Worm (Caenorhabditis elegans): ENCODE results near the gene snt-2.

The snt-2 gene

DNA sequence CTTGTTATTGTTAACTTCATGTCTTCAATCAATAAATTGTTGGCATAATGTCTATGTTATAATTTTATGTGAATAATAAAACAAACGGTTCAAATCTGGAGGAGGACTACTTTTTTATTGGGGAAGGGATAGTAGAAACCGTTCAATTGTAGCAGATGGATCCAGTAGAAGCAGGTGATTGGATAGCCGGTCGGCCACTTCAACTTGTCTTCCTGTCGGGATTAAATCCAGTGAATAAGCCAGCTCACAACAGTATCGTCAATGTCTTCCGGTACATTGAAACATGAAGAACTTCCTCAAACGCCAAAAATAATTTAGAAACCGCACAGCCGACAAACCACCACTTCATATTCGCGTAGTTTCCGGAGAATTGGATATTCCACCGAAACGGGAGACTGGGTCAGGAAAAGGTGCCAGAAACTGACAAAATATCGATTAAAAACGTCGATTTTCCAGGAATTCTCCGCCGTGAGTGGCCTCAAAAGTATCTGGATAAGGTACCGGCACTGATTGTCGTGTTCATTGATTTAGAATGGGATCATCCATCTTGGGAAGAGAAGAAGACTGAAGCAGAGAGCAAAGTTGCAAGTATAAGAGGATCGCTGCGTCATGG is 1.6 kb upstream of the snt-2 start, which contains the start of gene trpp-11:
trpp-11 (plus strand) TSS at position 153 of the 613 bp plus-strand sequence.
- no peak for TF ChIP-seq tbx-2 (tag; optimal IDR thresholded peaks at IDR 0.05)
- no peak for TF ChIP-seq aly-2 (tag; optimal IDR thresholded peaks at IDR 0.05)
- TF ChIP-seq nhr-237 (tag; optimal IDR thresholded peaks at IDR 0.05): no peak
- no peak for TF ChIP-seq snpc-4 (tag; optimal IDR thresholded peaks at IDR 0.05)
- TF ChIP-seq elt-2 (tag; optimal IDR thresholded peaks at IDR 0.05): no peak
- no peak for TF ChIP-seq nhr-43 (tag; optimal IDR thresholded peaks at IDR 0.05; ENCODE audit: poor library complexity, severe bottlenecking)
- no peak for TF ChIP-seq pha-4 (tag; optimal IDR thresholded peaks at IDR 0.05)
- TF ChIP-seq nhr-76 (tag; optimal IDR thresholded peaks at IDR 0.05): no peak
- no peak for TF ChIP-seq nhr-11 (tag; optimal IDR thresholded peaks at IDR 0.05)
- TF ChIP-seq nhr-28 (tag; optimal IDR thresholded peaks at IDR 0.05): no peak
- no peak for TF ChIP-seq skn-1 (tag; optimal IDR thresholded peaks at IDR 0.05)
- no peak for TF ChIP-seq nhr-67 (tag; optimal IDR thresholded peaks at IDR 0.05)
- TF ChIP-seq mdl-1 (tag; optimal IDR thresholded peaks at IDR 0.05): no peak
- TF ChIP-seq ztf-11 (tag; optimal IDR thresholded peaks at IDR 0.05): no peak
- TF ChIP-seq mml-1 (tag; optimal IDR thresholded peaks at IDR 0.05): no peak
- TF ChIP-seq unc-39 (tag; optimal IDR thresholded peaks at IDR 0.05): no peak
- no peak for TF ChIP-seq nhr-25 (tag; optimal IDR thresholded peaks at IDR 0.05)
- no peak for TF ChIP-seq nhr-77 (tag; optimal IDR thresholded peaks at IDR 0.05)
- TF ChIP-seq lsy-12 (tag; optimal IDR thresholded peaks at IDR 0.05): no peak

DNA sequence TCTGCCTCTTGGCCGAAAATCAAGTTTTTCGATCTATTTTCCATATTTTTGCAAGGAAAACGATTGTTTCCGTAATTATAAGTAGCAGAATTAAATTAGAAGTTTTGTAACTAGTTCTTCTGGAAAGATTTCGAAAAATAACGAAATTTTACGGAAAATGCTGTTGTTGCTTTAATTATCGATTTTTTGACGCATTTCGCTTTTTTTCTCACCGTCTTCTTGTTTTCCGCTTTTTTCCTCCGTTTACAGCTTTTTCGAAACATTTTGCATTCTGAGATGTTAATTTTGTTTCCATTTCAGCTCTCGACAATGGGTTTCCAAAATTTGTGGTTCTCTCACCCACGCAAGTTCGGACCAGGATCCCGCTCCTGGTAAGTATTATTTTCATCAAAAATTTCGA is 467 bp upstream of the snt-2 start, which contains the start of gene rps-29:
rps-29 (plus strand) TSS at position 301 of the 400 bp plus-strand sequence.
- TF ChIP-seq nhr-28 (tag; optimal IDR thresholded peaks at IDR 0.05): no peak
- no peak for TF ChIP-seq ama-1 (optimal IDR thresholded peaks at IDR 0.05)
- peak; percentile 17 for TF ChIP-seq ceh-28 (tag; optimal IDR thresholded peaks at IDR 0.05)
- TF ChIP-seq snpc-4 (tag; optimal IDR thresholded peaks at IDR 0.05): no peak
- no peak for TF ChIP-seq hmg-11 (tag; optimal IDR thresholded peaks at IDR 0.05)

DNA sequence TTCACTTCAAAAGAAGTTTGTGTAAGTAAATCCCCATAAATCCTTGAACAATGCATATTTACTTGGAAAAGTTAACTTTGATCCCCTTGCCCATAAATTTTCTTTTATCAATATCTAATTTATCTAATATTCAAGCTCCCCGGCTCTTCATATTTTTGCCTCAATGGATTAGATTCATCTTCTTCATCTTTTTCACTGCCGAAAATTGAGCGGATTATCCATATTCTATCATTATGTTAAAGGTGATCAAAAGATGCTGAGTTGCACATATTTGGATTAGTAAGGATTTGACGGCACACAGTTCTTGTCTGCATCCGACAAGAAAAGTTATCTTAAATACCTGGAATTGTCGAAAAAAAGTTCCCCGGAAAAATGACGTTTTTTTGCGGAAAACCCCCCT is 2.9 kb downstream of the snt-2 start:
- TF ChIP-seq elt-2 (tag; optimal IDR thresholded peaks at IDR 0.05): no peak
- no peak for TF ChIP-seq elt-1 (tag; optimal IDR thresholded peaks at IDR 0.05)
- no peak for TF ChIP-seq nhr-77 (tag; optimal IDR thresholded peaks at IDR 0.05)
- no peak for TF ChIP-seq ztf-4 (tag; optimal IDR thresholded peaks at IDR 0.05)
- no peak for TF ChIP-seq nhr-237 (tag; optimal IDR thresholded peaks at IDR 0.05)
- TF ChIP-seq lsy-12 (tag; optimal IDR thresholded peaks at IDR 0.05): no peak
- TF ChIP-seq nhr-25 (tag; optimal IDR thresholded peaks at IDR 0.05): no peak
- TF ChIP-seq lin-15B (tag; optimal IDR thresholded peaks at IDR 0.05): no peak
- no peak for TF ChIP-seq nhr-23 (tag; optimal IDR thresholded peaks at IDR 0.05)
- no peak for TF ChIP-seq unc-62 (GFP tag; optimal IDR thresholded peaks at IDR 0.05)
- no peak for TF ChIP-seq mml-1 (tag; optimal IDR thresholded peaks at IDR 0.05)
- TF ChIP-seq unc-39 (tag; optimal IDR thresholded peaks at IDR 0.05): no peak
- TF ChIP-seq pqm-1 (tag; optimal IDR thresholded peaks at IDR 0.05): no peak
- no peak for TF ChIP-seq egl-5 (tag; optimal IDR thresholded peaks at IDR 0.05)
- TF ChIP-seq ceh-16 (tag; optimal IDR thresholded peaks at IDR 0.05): no peak
- TF ChIP-seq nhr-28 (tag; optimal IDR thresholded peaks at IDR 0.05): no peak
- no peak for TF ChIP-seq egl-27 (tag; optimal IDR thresholded peaks at IDR 0.05)
- TF ChIP-seq zag-1 (tag; optimal IDR thresholded peaks at IDR 0.05): no peak
- TF ChIP-seq lin-39 (tag; optimal IDR thresholded peaks at IDR 0.05): no peak

DNA sequence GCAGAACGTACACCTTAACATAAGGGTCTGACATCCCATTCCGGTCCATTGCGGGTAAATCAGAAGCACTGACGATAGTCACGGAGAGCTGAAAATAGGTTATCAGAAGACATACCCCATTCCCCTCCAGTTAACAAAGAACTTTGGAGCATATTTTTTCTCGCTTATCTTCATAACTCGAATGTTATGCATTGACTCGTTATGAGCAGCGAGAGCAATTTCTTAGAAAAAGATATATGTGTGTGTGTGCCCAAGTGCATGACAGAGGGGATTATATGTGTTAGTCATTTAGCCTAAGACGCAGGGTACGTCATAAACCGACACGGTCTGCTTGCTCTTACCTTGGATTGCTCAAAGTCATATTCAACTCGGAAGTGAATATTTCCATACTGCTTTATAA is 3.9 kb downstream of the snt-2 start:
- no peak for TF ChIP-seq pha-4 (tag; optimal IDR thresholded peaks at IDR 0.05)
- TF ChIP-seq nhr-11 (tag; optimal IDR thresholded peaks at IDR 0.05): no peak
- TF ChIP-seq unc-39 (tag; optimal IDR thresholded peaks at IDR 0.05): no peak
- TF ChIP-seq fkh-10 (GFP tag; optimal IDR thresholded peaks at IDR 0.05): no peak
- TF ChIP-seq skn-1 (tag; optimal IDR thresholded peaks at IDR 0.05): no peak
- TF ChIP-seq sea-2 (GFP tag; optimal IDR thresholded peaks at IDR 0.05): no peak
- TF ChIP-seq zag-1 (tag; optimal IDR thresholded peaks at IDR 0.05): no peak
- no peak for TF ChIP-seq ceh-28 (tag; optimal IDR thresholded peaks at IDR 0.05)
- no peak for TF ChIP-seq eor-1 (tag; optimal IDR thresholded peaks at IDR 0.05)
- no peak for TF ChIP-seq fkh-2 (tag; optimal IDR thresholded peaks at IDR 0.05)
- TF ChIP-seq nhr-67 (tag; optimal IDR thresholded peaks at IDR 0.05): no peak
- no peak for TF ChIP-seq ztf-11 (tag; optimal IDR thresholded peaks at IDR 0.05)
- no peak for TF ChIP-seq nhr-25 (tag; optimal IDR thresholded peaks at IDR 0.05)
- no peak for TF ChIP-seq ZK546.5 (tag; optimal IDR thresholded peaks at IDR 0.05)
- TF ChIP-seq daf-12 (tag; optimal IDR thresholded peaks at IDR 0.05): no peak
- TF ChIP-seq hmg-11 (tag; optimal IDR thresholded peaks at IDR 0.05): no peak
- no peak for TF ChIP-seq lin-15B (tag; optimal IDR thresholded peaks at IDR 0.05)
- TF ChIP-seq snpc-4 (tag; optimal IDR thresholded peaks at IDR 0.05): no peak
